Worm (Caenorhabditis elegans) whole organism, L1 larva: ENCODE measurements around the gene F02D10.6.

Experiments used
- aha-1 ChIP-seq: fragments of 150-350 bp; optimal IDR thresholded peaks from 2 replicates; lab custom pipeline; 2014; ENCODE audit warnings: missing biosample characterization, missing genetic modification characterization
- elt-2 ChIP-seq: sonication (generic microtip); optimal IDR thresholded peaks from 2 replicates; lab custom pipeline; 2016; ENCODE audit warnings: missing genetic modification characterization, mild to moderate bottlenecking, inconsistent platforms, missing compliant biosample characterization, missing genetic modification reagents
- fos-1 ChIP-seq: fragments of 150-350 bp; optimal IDR thresholded peaks from 2 replicates; lab custom pipeline; 2014; ENCODE audit warnings: missing biosample characterization, missing genetic modification characterization
- hpl-2 ChIP-seq: fragments of 150-350 bp; optimal IDR thresholded peaks from 2 replicates; lab custom pipeline; 2014; ENCODE audit warnings: missing biosample characterization, missing genetic modification reagents, missing genetic modification characterization
- lin-15B ChIP-seq: fragments of 150-350 bp; sonication (generic microtip); optimal IDR thresholded peaks from 3 replicates; lab custom pipeline; 2014; ENCODE audit warnings: missing biosample characterization, missing genetic modification characterization
- lsy-2 ChIP-seq, 2 experiments: fragments of 150-350 bp; optimal IDR thresholded peaks; 2 replicates each; lab custom pipeline; 2014; ENCODE audit warnings: missing biosample characterization in 2 of 2, missing genetic modification characterization in 2 of 2
- nhr-19 ChIP-seq: fragments of 200-800 bp; sonication (Bioruptor generic); conservative IDR thresholded peaks from 2 replicates; pipeline ENCODE4 v1.3.6; 2022; ENCODE audit warnings: missing genetic modification characterization, missing compliant biosample characterization
- nhr-28 ChIP-seq: fragments of 150-350 bp; optimal IDR thresholded peaks from 2 replicates; lab custom pipeline; 2014; ENCODE audit warnings: missing biosample characterization, missing genetic modification characterization
- sptf-1 ChIP-seq: fragments of 150-350 bp; optimal IDR thresholded peaks from 2 replicates; lab custom pipeline; 2014; ENCODE audit warnings: missing biosample characterization, missing genetic modification characterization
- unc-62 ChIP-seq: fragments of 150-350 bp; optimal IDR thresholded peaks from 2 replicates; lab custom pipeline; 2014; ENCODE audit warnings: missing biosample characterization, missing genetic modification reagents, missing genetic modification characterization
- ztf-11 ChIP-seq, 2 experiments: sonication (generic microtip); optimal IDR thresholded peaks; 2 replicates each; lab custom pipeline; 2016 to 2017; ENCODE audit warnings: missing genetic modification characterization in 2 of 2, missing biosample characterization in 1 of 2, missing compliant biosample characterization in 1 of 2

- TF ChIP-seq lin-15B (no peak), elt-2 (tag; lab: Kevin White, UChicago) (no peak), nhr-19 (GFP tag; lab: Robert Waterston, UW) (no peak), sptf-1 (tag; lab: Kevin White, UChicago) (no peak), ztf-11 (tag; optimal IDR thresholded peaks at IDR 0.05; lab: Kevin White, UChicago) (no peak), aha-1 (tag; lab: Kevin White, UChicago) (no peak), nhr-28 (no peak), fos-1 (tag; lab: Kevin White, UChicago) (no peak), unc-62 (GFP tag; lab: Kevin White, UChicago) (no peak), hpl-2 (GFP tag; lab: Kevin White, UChicago) (no peak), lsy-2 (tag; optimal IDR thresholded peaks at IDR 0.05; lab: Kevin White, UChicago) (no peak)
These were observed 7.2 kb downstream of the F02D10.6 start for ce11 chrX:13444267-13444666.
